Fruit fly (Drosophila melanogaster) whole organism, wandering third instar larva: ENCODE results near the gene CG13284.
A peak's percentile ranks its signal among the peaks of the same experiment; 100 is the strongest.

ENCODE experiments used
- Abd-B ChIP-seq: fragments of >200 bp; optimal IDR thresholded peaks from 2 replicates; lab custom pipeline; 2017; ENCODE audit warnings: missing biosample characterization, missing genetic modification characterization
- CG32264 ChIP-seq: fragments of 200-800 bp; sonication (Bioruptor generic); optimal IDR thresholded peaks from 2 replicates; lab custom pipeline; 2016; ENCODE audit warnings: missing biosample characterization, missing genetic modification characterization
- CrebA ChIP-seq: fragments of 200-800 bp; sonication (Bioruptor generic); optimal IDR thresholded peaks from 2 replicates; lab custom pipeline; 2016; ENCODE audit warnings: missing biosample characterization, mild to moderate bottlenecking, missing genetic modification characterization, borderline replicate concordance
- Dif ChIP-seq: fragments of 200-275, 200-300 bp; sonication (Bioruptor generic); optimal IDR thresholded peaks from 2 replicates; lab custom pipeline; 2018; ENCODE audit warnings: missing biosample characterization, missing genetic modification characterization; ENCODE audit not compliant: partially characterized antibody
- GATAd ChIP-seq: sonication (Bioruptor generic); optimal IDR thresholded peaks from 2 replicates; lab custom pipeline; 2016; ENCODE audit warnings: missing biosample characterization, missing genetic modification characterization
- HLH106 ChIP-seq: fragments of 200-800 bp; optimal IDR thresholded peaks from 3 replicates; lab custom pipeline; 2019; ENCODE audit warnings: missing biosample characterization, mild to moderate bottlenecking, missing genetic modification characterization, moderate library complexity
- Hnf4 ChIP-seq: fragments of 200-800 bp; sonication (Bioruptor generic); optimal IDR thresholded peaks from 2 replicates; lab custom pipeline; 2016; ENCODE audit warnings: missing biosample characterization, mild to moderate bottlenecking, missing genetic modification characterization
- Hr78 ChIP-seq: fragments of >200 bp; optimal IDR thresholded peaks from 2 replicates; lab custom pipeline; 2017; ENCODE audit warnings: missing biosample characterization, missing genetic modification characterization
- Jra ChIP-seq: sonication (Bioruptor generic); optimal IDR thresholded peaks from 2 replicates; lab custom pipeline; 2016; ENCODE audit warnings: missing biosample characterization, missing genetic modification characterization
- Mio ChIP-seq: sonication (Bioruptor generic); optimal IDR thresholded peaks from 2 replicates; lab custom pipeline; 2016; ENCODE audit warnings: missing biosample characterization, missing genetic modification characterization
- Myc ChIP-seq: fragments of >200 bp; optimal IDR thresholded peaks from 2 replicates; lab custom pipeline; 2017
- Rel ChIP-seq, 2 experiments: fragments of 200-800 bp; sonication (Bioruptor generic) in 1 of 2; optimal IDR thresholded peaks; 2 replicates in 1 of 2; 3 replicates in 1 of 2; lab custom pipeline; 2016 to 2019; ENCODE audit warnings: mild to moderate bottlenecking in 2 of 2, missing biosample characterization in 2 of 2, missing genetic modification characterization in 2 of 2, moderate library complexity in 1 of 2
- Sp1 ChIP-seq: fragments of 200-800 bp; sonication (Bioruptor generic); optimal IDR thresholded peaks from 3 replicates; lab custom pipeline; 2019; ENCODE audit warnings: missing biosample characterization, mild to moderate bottlenecking, missing genetic modification characterization, moderate library complexity
- brk ChIP-seq: fragments of 200-800 bp; sonication (Bioruptor generic); optimal IDR thresholded peaks from 2 replicates; lab custom pipeline; 2016; ENCODE audit warnings: missing biosample characterization, mild to moderate bottlenecking, missing genetic modification characterization
- dl ChIP-seq, 2 experiments: fragments of 175-275, 200-275 bp in 1 of 2; fragments of 200-275 bp in 1 of 2; sonication (Bioruptor generic); optimal IDR thresholded peaks; lab custom pipeline; 2018; ENCODE audit warnings: mild to moderate bottlenecking in 2 of 2, missing biosample characterization in 2 of 2, missing genetic modification characterization in 2 of 2, moderate library complexity in 2 of 2; ENCODE audit not compliant: partially characterized antibody in 2 of 2, insufficient read depth in 1 of 2
- dsf ChIP-seq: sonication (Bioruptor generic); optimal IDR thresholded peaks from 2 replicates; lab custom pipeline; 2016; ENCODE audit warnings: missing biosample characterization, missing genetic modification characterization, borderline replicate concordance
- ey ChIP-seq: fragments of 200-800 bp; sonication (Bioruptor generic); optimal IDR thresholded peaks from 2 replicates; lab custom pipeline; 2016; ENCODE audit warnings: missing biosample characterization, missing genetic modification characterization
- fru ChIP-seq: fragments of 200-800 bp; sonication (Bioruptor generic); optimal IDR thresholded peaks from 3 replicates; lab custom pipeline; 2016; ENCODE audit warnings: missing biosample characterization, mild to moderate bottlenecking, missing genetic modification characterization
- h ChIP-seq: fragments of 200-800 bp; sonication (Bioruptor generic); optimal IDR thresholded peaks from 3 replicates; lab custom pipeline; 2016; ENCODE audit warnings: missing biosample characterization, mild to moderate bottlenecking, missing genetic modification characterization
- jim ChIP-seq: fragments of 175-275, 200-325 bp; sonication (Bioruptor generic); optimal IDR thresholded peaks from 2 replicates; lab custom pipeline; 2016; ENCODE audit warnings: missing biosample characterization, mild to moderate bottlenecking, missing genetic modification characterization
- lola ChIP-seq: fragments of >200 bp; optimal IDR thresholded peaks from 2 replicates; lab custom pipeline; 2017; ENCODE audit warnings: missing biosample characterization, missing genetic modification characterization
- pan ChIP-seq: fragments of >200 bp; optimal IDR thresholded peaks from 2 replicates; lab custom pipeline; 2017
- rgr ChIP-seq: fragments of 200-800 bp; sonication (Bioruptor generic); optimal IDR thresholded peaks from 3 replicates; lab custom pipeline; 2016; ENCODE audit warnings: missing biosample characterization, mild to moderate bottlenecking, missing genetic modification characterization
- sv ChIP-seq: fragments of 200-800 bp; sonication (Bioruptor generic); optimal IDR thresholded peaks from 3 replicates; lab custom pipeline; 2016; ENCODE audit warnings: missing biosample characterization, missing genetic modification characterization
- tai ChIP-seq: sonication (Bioruptor generic); optimal IDR thresholded peaks from 2 replicates; lab custom pipeline; 2016; ENCODE audit warnings: missing biosample characterization, missing genetic modification characterization
- woc ChIP-seq: sonication (Bioruptor generic); optimal IDR thresholded peaks from 2 replicates; lab custom pipeline; 2016; ENCODE audit warnings: missing biosample characterization, mild to moderate bottlenecking, missing genetic modification characterization

Gene CG13284

dm6 chr2L:16862526-16862925 is 14.0 kb upstream of the CG13284 start:
- no peak for TF ChIP-seq Rel (GFP tag; optimal IDR thresholded peaks at IDR 0.05; lab: Kevin White, UChicago)
- TF ChIP-seq Rel (tag; optimal IDR thresholded peaks at IDR 0.05; lab: Kevin White, UChicago): peak; percentile 76
- peak; percentile 65 for TF ChIP-seq Myc (lab: Kevin White, UChicago)
- no peak for TF ChIP-seq tai

DNA sequence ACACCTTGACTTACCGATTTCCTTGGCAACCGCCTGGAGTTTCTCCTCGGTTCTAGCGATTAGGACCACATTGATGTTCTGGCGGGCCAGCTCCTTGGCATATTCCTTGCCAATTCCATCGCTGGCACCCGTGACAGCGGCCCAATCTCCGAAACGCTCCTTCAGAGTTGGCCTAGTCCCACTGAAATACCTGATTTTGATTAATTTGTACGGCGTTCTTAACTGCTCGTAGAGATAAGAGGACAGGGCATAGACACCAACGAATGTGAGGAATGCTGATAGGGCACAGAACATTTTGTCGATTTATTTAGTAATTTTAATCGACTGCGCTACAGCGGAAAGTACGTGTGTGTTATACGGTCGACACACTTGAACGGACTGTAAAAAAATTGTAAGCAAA is 12.6 kb upstream of the CG13284 start, which contains the start of gene CG6012:
Gene CG6012 (minus strand): TSS at position 364 of the 400 bp plus-strand sequence.
- TF ChIP-seq GATAd (GFP tag; lab: Kevin White, UChicago): no peak
- no peak for TF ChIP-seq Rel (GFP tag; optimal IDR thresholded peaks at IDR 0.05; lab: Kevin White, UChicago)
- no peak for TF ChIP-seq Rel (tag; optimal IDR thresholded peaks at IDR 0.05; lab: Kevin White, UChicago)
- TF ChIP-seq HLH106 (tag; lab: Kevin White, UChicago): no peak
- TF ChIP-seq Myc (lab: Kevin White, UChicago): no peak
- TF ChIP-seq Hnf4: no peak
- no peak for TF ChIP-seq woc (GFP tag; lab: Kevin White, UChicago)
- TF ChIP-seq jim (GFP tag; lab: Kevin White, UChicago): no peak
- TF ChIP-seq lola (GFP tag; lab: Kevin White, UChicago): no peak
- TF ChIP-seq dl (GFP tag; optimal IDR thresholded peaks at IDR 0.05; lab: Kevin White, UChicago; ENCODE audit: insufficient read depth in 1 of 2, partially characterized antibody in 2 of 2): no peak
- no peak for TF ChIP-seq ey (GFP tag; lab: Kevin White, UChicago)
- TF ChIP-seq brk (GFP tag; lab: Kevin White, UChicago): no peak

dm6 chr2L:16859566-16859965 is 11.1 kb upstream of the CG13284 start:
- TF ChIP-seq Hnf4 (no peak), Myc (lab: Kevin White, UChicago) (peak; percentile 39)

dm6 chr2L:16859103-16859502 is 10.6 kb upstream of the CG13284 start:
- no peak for TF ChIP-seq Jra
- TF ChIP-seq Sp1 (GFP tag; lab: Kevin White, UChicago): no peak
- TF ChIP-seq rgr (GFP tag; lab: Kevin White, UChicago): no peak
- TF ChIP-seq jim (GFP tag; lab: Kevin White, UChicago): no peak
- no peak for TF ChIP-seq dsf (GFP tag; lab: Kevin White, UChicago)
- TF ChIP-seq lola (GFP tag; lab: Kevin White, UChicago): no peak
- no peak for TF ChIP-seq Mio (GFP tag; lab: Kevin White, UChicago)
- TF ChIP-seq pan (lab: Kevin White, UChicago): no peak
- no peak for TF ChIP-seq sv (GFP tag; lab: Kevin White, UChicago)
- no peak for TF ChIP-seq Hnf4
- no peak for TF ChIP-seq h (GFP tag; lab: Kevin White, UChicago)
- no peak for TF ChIP-seq Myc (lab: Kevin White, UChicago)
- no peak for TF ChIP-seq Abd-B (GFP tag; lab: Kevin White, UChicago)
- no peak for TF ChIP-seq CG32264 (GFP tag; lab: Kevin White, UChicago)
- TF ChIP-seq ey (GFP tag; lab: Kevin White, UChicago): no peak
- no peak for TF ChIP-seq dl (GFP tag; optimal IDR thresholded peaks at IDR 0.05; lab: Kevin White, UChicago; ENCODE audit: insufficient read depth in 1 of 2, partially characterized antibody in 2 of 2)
- no peak for TF ChIP-seq Rel (GFP tag; optimal IDR thresholded peaks at IDR 0.05; lab: Kevin White, UChicago)
- TF ChIP-seq Rel (tag; optimal IDR thresholded peaks at IDR 0.05; lab: Kevin White, UChicago): no peak
- TF ChIP-seq Hr78: no peak
- TF ChIP-seq, all 38 proteins: peak for 0

DNA sequence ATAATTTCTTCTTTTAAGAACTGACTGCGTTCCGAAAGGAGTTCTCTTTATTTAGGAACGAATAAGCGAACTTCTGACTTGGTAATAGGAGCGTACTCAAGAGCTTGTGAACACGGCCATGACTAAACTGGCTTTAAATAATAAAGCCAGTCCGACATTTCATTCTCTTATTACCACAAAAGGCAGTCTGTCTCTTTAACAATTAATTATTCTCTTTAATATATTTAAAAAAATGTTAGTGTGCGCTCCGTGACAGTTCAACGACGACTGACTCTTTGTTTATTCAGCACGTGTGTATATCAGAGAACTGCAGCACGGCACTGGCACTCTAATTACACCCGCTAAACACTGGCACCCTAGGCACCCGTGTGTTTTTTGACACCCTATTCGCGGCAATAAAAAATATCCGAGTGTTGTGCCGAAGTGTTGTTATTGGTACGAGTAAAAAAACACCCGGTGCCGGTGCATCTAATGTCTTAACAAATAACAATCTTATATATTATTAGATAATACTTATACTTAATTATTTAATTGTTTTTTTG is 10.0 kb upstream of the CG13284 start, which contains the start of gene CG31809:
Gene CG31809 (minus strand): TSS at position 249 of the 542 bp plus-strand sequence.
- no peak for TF ChIP-seq Myc (lab: Kevin White, UChicago)
- peak; percentile 14 for TF ChIP-seq CrebA (GFP tag; lab: Kevin White, UChicago)

- peak in 1 of 2 experiments; percentile 1 for TF ChIP-seq dl (GFP tag; optimal IDR thresholded peaks at IDR 0.05; lab: Kevin White, UChicago; ENCODE audit: insufficient read depth in 1 of 2, partially characterized antibody in 2 of 2)
- TF ChIP-seq fru (GFP tag; lab: Kevin White, UChicago): no peak
- TF ChIP-seq Dif (GFP tag; lab: Kevin White, UChicago): peak; percentile 24
- TF ChIP-seq Jra: no peak
- TF ChIP-seq Mio (GFP tag; lab: Kevin White, UChicago): no peak
- TF ChIP-seq, all 38 proteins: peak for 2
Measured at dm6 chr2L:16857665-16858064, 9.1 kb upstream of the CG13284 start.
